Fruit fly (Drosophila melanogaster): Measurements from ENCODE around the gene CG1806.

- TF ChIP-seq lola (GFP tag; optimal IDR thresholded peaks at IDR 0.05) = no peak
- no peak for TF ChIP-seq CrebA (GFP tag; optimal IDR thresholded peaks at IDR 0.05; ENCODE audit: borderline replicate concordance)
- TF ChIP-seq woc (GFP tag; optimal IDR thresholded peaks at IDR 0.05) = no peak
- TF ChIP-seq N (GFP tag; optimal IDR thresholded peaks at IDR 0.05) = no peak
- TF ChIP-seq psq (GFP tag; optimal IDR thresholded peaks at IDR 0.05) = peak; percentile 54
- TF ChIP-seq dsf (GFP tag; optimal IDR thresholded peaks at IDR 0.05; ENCODE audit: borderline replicate concordance) = no peak
- TF ChIP-seq Sp1 (GFP tag; optimal IDR thresholded peaks at IDR 0.05) = peak; percentile 62
- TF ChIP-seq sv (GFP tag; optimal IDR thresholded peaks at IDR 0.05) = no peak
- TF ChIP-seq brk (GFP tag; optimal IDR thresholded peaks at IDR 0.05) = no peak
These were observed 2.6 kb upstream of the CG1806 start for dm6 chrX:12004395-12004768.

Measured in whole organism, wandering third instar larva.